Fruit fly (Drosophila melanogaster): Measurements from ENCODE around the gene Akap200.

Gene Akap200

dm6 chr2L:8419382-8419940 is 4.0 kb downstream of the Akap200 start:
- TF ChIP-seq kni (GFP tag; optimal IDR thresholded peaks at IDR 0.05), result peak; percentile 51
- TF ChIP-seq abd-A (tag; optimal IDR thresholded peaks at IDR 0.05), result peak; percentile 1
- no peak for TF ChIP-seq CG6175 (GFP tag; IDR thresholded peaks at IDR 0.05)
- TF ChIP-seq GATAe (GFP tag; conservative IDR thresholded peaks at IDR 0.05), result no peak
- TF ChIP-seq twi (tag; optimal IDR thresholded peaks at IDR 0.05), result peak; percentile 49
- TF ChIP-seq gcm (GFP tag; optimal IDR thresholded peaks at IDR 0.05), result peak; percentile 84
- TF ChIP-seq sqz (GFP tag; optimal IDR thresholded peaks at IDR 0.05), result peak; percentile 53
- TF ChIP-seq Adf1 (GFP tag; IDR thresholded peaks at IDR 0.05), result peak; percentile 87
- TF ChIP-seq odd (GFP tag; optimal IDR thresholded peaks at IDR 0.05), result peak; percentile 36
- no peak for TF ChIP-seq B-H1 (GFP tag; IDR thresholded peaks at IDR 0.05)
- peak; percentile 68 for TF ChIP-seq nom (GFP tag; optimal IDR thresholded peaks at IDR 0.05)
- 0 out of 4 replicates have a peak, but pooled peaks have one; percentile 47 for TF ChIP-seq chinmo (GFP tag; IDR thresholded peaks at IDR 0.05; ENCODE audit: partially characterized antibody)
- 0 out of 2 replicates have a peak, but pooled peaks have one; percentile 39 for TF ChIP-seq nerfin-2 (GFP tag; IDR thresholded peaks at IDR 0.05; ENCODE audit: partially characterized antibody)
- peak; percentile 64 for TF ChIP-seq CG17385 (GFP tag; optimal IDR thresholded peaks at IDR 0.05)
- peak; percentile 68 for TF ChIP-seq cg (GFP tag; optimal IDR thresholded peaks at IDR 0.05)
- TF ChIP-seq sd (tag; optimal IDR thresholded peaks at IDR 0.05), result peak; percentile 29
- peak; percentile 1 for TF ChIP-seq Med (GFP tag)
- peak; percentile 77 for TF ChIP-seq pros (GFP tag; optimal IDR thresholded peaks at IDR 0.05)
- TF ChIP-seq Hr78 (GFP tag; optimal IDR thresholded peaks at IDR 0.05), result peak in 1 of 2 experiments; percentile 79
- no peak for TF ChIP-seq tap (tag; optimal IDR thresholded peaks at IDR 0.05)
- TF ChIP-seq CG4360 (GFP tag; IDR thresholded peaks at IDR 0.05), result peak; percentile 69
- peak; percentile 52 for TF ChIP-seq Kr (GFP tag; optimal IDR thresholded peaks at IDR 0.05)
- no peak for TF ChIP-seq exex (tag; optimal IDR thresholded peaks at IDR 0.05)
- TF ChIP-seq Stat92E (GFP tag; optimal IDR thresholded peaks at IDR 0.05), result no peak
- TF ChIP-seq H2.0 (GFP tag; IDR thresholded peaks at IDR 0.05), result no peak
- peak; percentile 81 for TF ChIP-seq crol (GFP tag; IDR thresholded peaks at IDR 0.05)
- TF ChIP-seq aop (GFP tag; IDR thresholded peaks at IDR 0.05), result peak; percentile 34; the same call in 1 of the 2 replicates
- peak; percentile 38 for TF ChIP-seq gsb-n (tag; optimal IDR thresholded peaks at IDR 0.05)
- TF ChIP-seq Mrtf (GFP tag; IDR thresholded peaks at IDR 0.05), result 0 out of 3 replicates have a peak, but pooled peaks have one; percentile 17
- peak; percentile 22 for TF ChIP-seq sens (GFP tag)
- TF ChIP-seq CG8281 (tag; optimal IDR thresholded peaks at IDR 0.05), result peak; percentile 2

dm6 chr2L:8420259-8420930 is 4.9 kb downstream of the Akap200 start:
- TF ChIP-seq Oli (tag; optimal IDR thresholded peaks at IDR 0.05) (peak; percentile 17), CG9932 (GFP tag; IDR thresholded peaks at IDR 0.05) (peak; percentile 6; the same call in 1 of the 2 replicates), Med (GFP tag) (peak; percentile 62), CkIIα-i1 (GFP tag; IDR thresholded peaks at IDR 0.05) (no peak), CG11504 (tag; optimal IDR thresholded peaks at IDR 0.05) (peak; percentile 34), nom (GFP tag; optimal IDR thresholded peaks at IDR 0.05) (peak; percentile 92), CG10959 (GFP tag; IDR thresholded peaks at IDR 0.05) (no peak), CG12659 (GFP tag; optimal IDR thresholded peaks at IDR 0.05) (peak; percentile 3), bab2 (GFP tag; optimal IDR thresholded peaks at IDR 0.05) (no peak), gem (tag; optimal IDR thresholded peaks at IDR 0.05) (peak; percentile 45), knrl (GFP tag; IDR thresholded peaks at IDR 0.05; ENCODE audit: partially characterized antibody) (no peak), Sox102F (GFP tag; optimal IDR thresholded peaks at IDR 0.05) (peak; percentile 13), grau (tag; optimal IDR thresholded peaks at IDR 0.05) (peak; percentile 8), D19B (GFP tag; optimal IDR thresholded peaks at IDR 0.05) (peak; percentile 75), CG15269 (tag; optimal IDR thresholded peaks at IDR 0.05) (peak; percentile 8), CG4360 (GFP tag; IDR thresholded peaks at IDR 0.05) (0 out of 2 replicates have a peak, but pooled peaks have one; percentile 28), CoRest (tag; optimal IDR thresholded peaks at IDR 0.05) (peak; percentile 16), CG12391 (tag; optimal IDR thresholded peaks at IDR 0.05) (peak; percentile 24), Nf-YB (GFP tag; optimal IDR thresholded peaks at IDR 0.05) (no peak), yki (optimal IDR thresholded peaks at IDR 0.05) (peak; percentile 14)

Data from whole organism, embryonic.